Fruit fly (Drosophila melanogaster): ENCODE results near the gene CG12375.

CG12375 gene

DNA sequence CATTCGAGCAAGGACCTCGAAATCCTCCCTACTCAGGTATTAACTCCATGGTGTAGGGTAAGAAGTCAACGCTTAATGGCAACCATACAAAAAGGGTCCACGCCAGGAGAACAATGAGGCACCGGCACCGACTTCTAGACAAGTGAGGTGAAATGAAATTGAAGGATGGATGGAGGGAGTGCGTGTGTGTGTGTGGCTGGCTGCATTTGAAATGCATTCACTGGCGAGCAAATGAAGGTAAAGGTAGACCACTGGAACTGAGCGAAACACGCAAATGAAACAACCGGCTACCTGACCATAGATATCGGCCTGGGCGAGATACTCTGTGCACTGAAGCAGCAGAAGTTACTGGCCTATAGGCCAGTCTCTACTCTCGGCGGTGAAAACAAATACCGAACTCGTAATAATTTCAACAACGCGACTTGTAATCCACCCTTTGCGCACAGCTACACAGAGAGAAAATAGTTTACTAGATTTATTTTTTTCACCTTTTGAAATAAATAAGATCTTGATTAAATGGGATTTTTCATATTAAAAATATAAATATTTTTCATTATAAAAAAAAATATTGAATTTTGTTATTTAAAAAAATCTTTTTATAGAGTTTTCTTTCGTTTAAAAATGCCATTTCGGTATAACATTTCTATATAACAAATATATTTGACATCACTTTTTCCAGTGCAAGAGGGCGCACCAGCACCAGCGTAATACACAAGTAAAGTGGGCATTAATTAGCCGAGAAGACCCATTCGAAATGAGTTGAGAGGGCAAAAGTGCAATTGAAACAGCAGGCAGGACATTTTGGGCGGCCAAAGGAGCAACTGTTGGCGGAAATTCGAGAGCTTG is 44.8 kb downstream of the CG12375 start (continued):
- TF ChIP-seq Nf-YA (GFP tag; IDR thresholded peaks at IDR 0.05) (peak; percentile 59), lov (optimal IDR thresholded peaks at IDR 0.05) (no peak), lov (GFP tag; IDR thresholded peaks at IDR 0.05) (no peak), zen (tag; optimal IDR thresholded peaks at IDR 0.05) (peak; percentile 66), Myb (GFP tag; optimal IDR thresholded peaks at IDR 0.05) (no peak), CG32767 (GFP tag; IDR thresholded peaks at IDR 0.05) (peak; percentile 92), ase (GFP tag; IDR thresholded peaks at IDR 0.05) (0 out of 3 replicates have a peak, but pooled peaks have one; percentile 21), bowl (GFP tag; IDR thresholded peaks at IDR 0.05) (0 out of 2 replicates have a peak, but pooled peaks have one; percentile 55), Ptx1 (GFP tag; IDR thresholded peaks at IDR 0.05) (peak; percentile 94), Blimp-1 (GFP tag; optimal IDR thresholded peaks at IDR 0.05) (peak; percentile 82), Fer1 (GFP tag; optimal IDR thresholded peaks at IDR 0.05) (peak; percentile 51), CG15696 (tag; optimal IDR thresholded peaks at IDR 0.05) (peak; percentile 84), kah (GFP tag; optimal IDR thresholded peaks at IDR 0.05) (no peak), CG7786 (GFP tag; optimal IDR thresholded peaks at IDR 0.05) (peak; percentile 9), CG10654 (GFP tag; optimal IDR thresholded peaks at IDR 0.05) (peak; percentile 56), hkb (optimal IDR thresholded peaks at IDR 0.05) (no peak), hkb (GFP tag; IDR thresholded peaks at IDR 0.05) (peak; percentile 93), nerfin-1 (tag; optimal IDR thresholded peaks at IDR 0.05) (peak; percentile 58), CG12942 (GFP tag; optimal IDR thresholded peaks at IDR 0.05) (peak; percentile 62), Bdp1 (GFP tag; optimal IDR thresholded peaks at IDR 0.05) (peak; percentile 52), slou (GFP tag; optimal IDR thresholded peaks at IDR 0.05) (peak; percentile 7), Awh (GFP tag; IDR thresholded peaks at IDR 0.05) (no peak), CG33213 (GFP tag; optimal IDR thresholded peaks at IDR 0.05) (no peak), CG17829 (tag; optimal IDR thresholded peaks at IDR 0.05) (peak; percentile 90), CG31441 (GFP tag; IDR thresholded peaks at IDR 0.05) (peak; percentile 81), shn (GFP tag; optimal IDR thresholded peaks at IDR 0.05) (no peak), BEAF-32 (GFP tag; optimal IDR thresholded peaks at IDR 0.05) (no peak), Hr51 (GFP tag; optimal IDR thresholded peaks at IDR 0.05) (peak; percentile 27 to 84), so (GFP tag; IDR thresholded peaks at IDR 0.05) (peak; percentile 89; the same call in 2 of the 3 replicates), CG32532 (GFP tag; IDR thresholded peaks at IDR 0.05) (no peak), CG10543 (GFP tag; optimal IDR thresholded peaks at IDR 0.05) (peak; percentile 58), Dll (GFP tag; IDR thresholded peaks at IDR 0.05; ENCODE audit: partially characterized antibody) (no peak), pfk (GFP tag; optimal IDR thresholded peaks at IDR 0.05) (peak; percentile 70), CG13624 (GFP tag; optimal IDR thresholded peaks at IDR 0.05) (no peak), CG18599 (GFP tag; optimal IDR thresholded peaks at IDR 0.05) (no peak), br (optimal IDR thresholded peaks at IDR 0.05) (no peak), dysf (GFP tag; IDR thresholded peaks at IDR 0.05) (peak; percentile 91), Xrp1 (GFP tag; IDR thresholded peaks at IDR 0.05) (peak; percentile 81), E2f2 (GFP tag; IDR thresholded peaks at IDR 0.05) (peak; percentile 71), CTCF (GFP tag; optimal IDR thresholded peaks at IDR 0.05) (peak; percentile 54), sug (tag; optimal IDR thresholded peaks at IDR 0.05) (no peak), Dp (GFP tag; optimal IDR thresholded peaks at IDR 0.05) (no peak), en (GFP tag; optimal IDR thresholded peaks at IDR 0.05) (no peak), Neu2 (GFP tag; optimal IDR thresholded peaks at IDR 0.05; ENCODE audit: borderline replicate concordance) (no peak), CG30431 (GFP tag; optimal IDR thresholded peaks at IDR 0.05) (peak; percentile 81), Max (GFP tag; optimal IDR thresholded peaks at IDR 0.05) (peak; percentile 54), usp (GFP tag; optimal IDR thresholded peaks at IDR 0.05) (no peak), Bteb2 (GFP tag; optimal IDR thresholded peaks at IDR 0.05) (peak; percentile 46), CG4404 (GFP tag; IDR thresholded peaks at IDR 0.05) (peak; percentile 45), fd96Cb (tag; optimal IDR thresholded peaks at IDR 0.05) (peak; percentile 83), CG6175 (GFP tag; IDR thresholded peaks at IDR 0.05) (no peak)
